Fruit fly (Drosophila melanogaster) whole organism, embryonic: ENCODE data around the gene CG12301.

Experiments
- Antp ChIP-seq: fragments of 200-800 bp; sonication (Bioruptor generic); optimal IDR thresholded peaks from 3 replicates; lab custom pipeline; 2016; ENCODE audit warnings: missing biosample characterization, missing genetic modification characterization
- Atf-2 ChIP-seq: fragments of 200-800 bp; sonication (Bioruptor generic); optimal IDR thresholded peaks from 2 replicates; lab custom pipeline; 2016; ENCODE audit warnings: missing biosample characterization, missing genetic modification characterization
- CG10959 ChIP-seq: fragments of 200-800 bp; sonication (Bioruptor generic); IDR thresholded peaks from 2 replicates; pipeline ENCODE4 v1.3.6; 2022; ENCODE audit warnings: missing biosample characterization, missing genetic modification characterization
- CG10979 ChIP-seq: fragments of 200-800 bp; sonication (Bioruptor generic); optimal IDR thresholded peaks from 2 replicates; lab custom pipeline; 2018; ENCODE audit warnings: missing biosample characterization, mild to moderate bottlenecking, missing genetic modification characterization, moderate library complexity
- CG11504 ChIP-seq: fragments of 200-800 bp; sonication (Bioruptor generic); optimal IDR thresholded peaks from 3 replicates; lab custom pipeline; 2019; ENCODE audit warnings: missing biosample characterization, mild to moderate bottlenecking, missing genetic modification characterization, moderate library complexity
- CG12769 ChIP-seq: fragments of 200-800 bp; sonication (Bioruptor generic); optimal IDR thresholded peaks from 2 replicates; lab custom pipeline; 2019; ENCODE audit warnings: missing biosample characterization, mild to moderate bottlenecking, missing genetic modification characterization, moderate library complexity
- CG15011 ChIP-seq: fragments of 200-800 bp; sonication (Bioruptor generic); optimal IDR thresholded peaks from 3 replicates; lab custom pipeline; 2018; ENCODE audit warnings: missing biosample characterization, mild to moderate bottlenecking, missing genetic modification characterization
- CG1602 ChIP-seq: fragments of 200-800 bp; sonication (Bioruptor generic); optimal IDR thresholded peaks from 3 replicates; lab custom pipeline; 2016; ENCODE audit warnings: missing biosample characterization, missing genetic modification characterization
- CG17328 ChIP-seq: fragments of 200-800 bp; sonication (Bioruptor generic); IDR thresholded peaks from 2 replicates; pipeline ENCODE4 v1.3.6; 2022; ENCODE audit warnings: missing biosample characterization, missing genetic modification characterization
- CG2129 ChIP-seq: fragments of 200-800 bp; sonication (Bioruptor generic); IDR thresholded peaks from 2 replicates; pipeline ENCODE4 v1.3.6; 2022; ENCODE audit warnings: missing biosample characterization, missing genetic modification characterization; ENCODE audit not compliant: partially characterized antibody
- CG2875 ChIP-seq: fragments of 200-800 bp; sonication (Bioruptor generic); optimal IDR thresholded peaks from 2 replicates; lab custom pipeline; 2017; ENCODE audit warnings: missing biosample characterization, mild to moderate bottlenecking, missing genetic modification characterization, missing genetic modification reagents
- CG30020 ChIP-seq: fragments of 200-800 bp; optimal IDR thresholded peaks from 2 replicates; lab custom pipeline; 2019; ENCODE audit warnings: missing biosample characterization, mild to moderate bottlenecking, missing genetic modification characterization, moderate library complexity
- CG3838 ChIP-seq: fragments of 200-800 bp; sonication (Bioruptor generic); optimal IDR thresholded peaks from 3 replicates; lab custom pipeline; 2016; ENCODE audit warnings: missing biosample characterization, missing genetic modification characterization
- CG4282 ChIP-seq: fragments of 200-800 bp; sonication (Bioruptor generic); optimal IDR thresholded peaks from 2 replicates; lab custom pipeline; 2016; ENCODE audit warnings: missing biosample characterization, missing genetic modification characterization
- CG6683 ChIP-seq: fragments of 200-800 bp; sonication (Bioruptor generic); optimal IDR thresholded peaks from 2 replicates; lab custom pipeline; 2017; ENCODE audit warnings: missing biosample characterization, mild to moderate bottlenecking, missing genetic modification characterization, missing genetic modification reagents
- CG9609 ChIP-seq: fragments of 200-800 bp; sonication (Bioruptor generic); optimal IDR thresholded peaks from 3 replicates; lab custom pipeline; 2016; ENCODE audit warnings: missing biosample characterization, missing genetic modification characterization
- Deaf1 ChIP-seq: fragments of 200-800 bp; optimal IDR thresholded peaks from 3 replicates; lab custom pipeline; 2019; ENCODE audit warnings: missing biosample characterization, mild to moderate bottlenecking, missing genetic modification characterization, moderate library complexity
- Hr39 ChIP-seq: fragments of >200 bp; optimal IDR thresholded peaks from 2 replicates; lab custom pipeline; 2017
- Hsf ChIP-seq: fragments of 200-800 bp; sonication (Bioruptor generic); optimal IDR thresholded peaks from 3 replicates; lab custom pipeline; 2016; ENCODE audit warnings: missing biosample characterization, missing genetic modification characterization
- Mes4 ChIP-seq: fragments of 200-800 bp; sonication (Bioruptor generic); optimal IDR thresholded peaks from 2 replicates; lab custom pipeline; 2016; ENCODE audit warnings: missing biosample characterization, missing genetic modification characterization
- NC2α ChIP-seq: fragments of 200-800 bp; sonication (Bioruptor generic); optimal IDR thresholded peaks from 2 replicates; lab custom pipeline; 2016; ENCODE audit warnings: missing biosample characterization, missing genetic modification characterization
- Neu2 ChIP-seq: fragments of 200-800 bp; sonication (Bioruptor generic); optimal IDR thresholded peaks from 3 replicates; lab custom pipeline; 2016; ENCODE audit warnings: missing biosample characterization, missing genetic modification characterization, borderline replicate concordance
- Nf-YB ChIP-seq: fragments of 200-800 bp; sonication (Bioruptor generic); optimal IDR thresholded peaks from 3 replicates; lab custom pipeline; 2019; ENCODE audit warnings: missing biosample characterization, mild to moderate bottlenecking, missing genetic modification characterization, moderate library complexity
- Optix ChIP-seq: fragments of 200-800 bp; sonication (Bioruptor generic); IDR thresholded peaks from 3 replicates; pipeline ENCODE4 v1.3.6; 2022; ENCODE audit warnings: missing biosample characterization, missing genetic modification characterization
- Rx ChIP-seq: fragments of 200-800 bp; sonication (Bioruptor generic); IDR thresholded peaks from 2 replicates; pipeline ENCODE4 v1.3.6; 2022; ENCODE audit warnings: missing biosample characterization, missing genetic modification characterization
- Sin3A ChIP-seq: fragments of >200 bp; optimal IDR thresholded peaks from 2 replicates; lab custom pipeline; 2018
- Tbp ChIP-seq: fragments of >200 bp; optimal IDR thresholded peaks from 2 replicates; lab custom pipeline; 2018; ENCODE audit warnings: missing biosample characterization, missing genetic modification characterization
- Xrp1 ChIP-seq: fragments of 200-800 bp; sonication (Bioruptor generic); IDR thresholded peaks from 2 replicates; pipeline ENCODE4 v1.3.6; 2022; ENCODE audit warnings: missing biosample characterization, missing genetic modification characterization
- ase ChIP-seq: fragments of 200-800 bp; sonication (Bioruptor generic); IDR thresholded peaks from 3 replicates; pipeline ENCODE4 v1.3.6; 2022; ENCODE audit warnings: missing biosample characterization, missing genetic modification characterization
- ato ChIP-seq: fragments of 200-800 bp; sonication (Bioruptor generic); IDR thresholded peaks from 2 replicates; pipeline ENCODE4 v1.3.6; 2022; ENCODE audit warnings: missing biosample characterization, missing genetic modification characterization; ENCODE audit not compliant: partially characterized antibody
- dan ChIP-seq: fragments of 200-800 bp; sonication (Bioruptor generic); IDR thresholded peaks from 2 replicates; pipeline ENCODE4 v1.3.6; 2022; ENCODE audit warnings: missing biosample characterization, missing genetic modification characterization
- dmrt11E ChIP-seq: fragments of 200-800 bp; sonication (Bioruptor generic); optimal IDR thresholded peaks from 3 replicates; lab custom pipeline; 2018; ENCODE audit warnings: missing biosample characterization, mild to moderate bottlenecking, missing genetic modification characterization, moderate library complexity
- dpn ChIP-seq, 2 experiments: fragments of 200-800 bp; sonication (Bioruptor generic); optimal IDR thresholded peaks; 3 replicates each; lab custom pipeline; 2016; ENCODE audit warnings: missing biosample characterization in 2 of 2, missing genetic modification characterization in 2 of 2
- dysf ChIP-seq: fragments of 200-800 bp; sonication (Bioruptor generic); IDR thresholded peaks from 3 replicates; pipeline ENCODE4 v1.3.6; 2022; ENCODE audit warnings: missing biosample characterization, missing genetic modification characterization
- eve ChIP-seq, 2 experiments: fragments of >200 bp; optimal IDR thresholded peaks; 2 replicates each; lab custom pipeline; 2017; ENCODE audit warnings: missing biosample characterization in 2 of 2, missing genetic modification characterization in 2 of 2
- fru ChIP-seq: fragments of >200 bp; optimal IDR thresholded peaks from 2 replicates; lab custom pipeline; 2017
- her ChIP-seq: fragments of 200-800 bp; sonication (Bioruptor generic); optimal IDR thresholded peaks from 2 replicates; lab custom pipeline; 2016; ENCODE audit warnings: missing biosample characterization, missing genetic modification characterization
- jing ChIP-seq: fragments of 200-800 bp; sonication (Bioruptor generic); optimal IDR thresholded peaks from 2 replicates; lab custom pipeline; 2018; ENCODE audit warnings: missing biosample characterization, mild to moderate bottlenecking, missing genetic modification characterization
- luna ChIP-seq: fragments of 200-800 bp; sonication (Bioruptor generic); optimal IDR thresholded peaks from 2 replicates; lab custom pipeline; 2016; ENCODE audit warnings: missing biosample characterization, missing genetic modification characterization
- maf-S ChIP-seq: fragments of 200-800 bp; sonication (Bioruptor generic); optimal IDR thresholded peaks from 2 replicates; lab custom pipeline; 2016; ENCODE audit warnings: missing biosample characterization, missing genetic modification characterization
- pan ChIP-seq, 4 experiments: fragments of >200 bp in 3 of 4; fragments of 200-800 bp in 1 of 4; sonication (Bioruptor generic) in 1 of 4; optimal IDR thresholded peaks in 3 of 4; IDR thresholded peaks in 1 of 4; 2 replicates each; pipeline versions ENCODE4 v1.3.6 to Lab custom; 2017 to 2022; ENCODE audit warnings: missing biosample characterization in 2 of 4, missing genetic modification characterization in 2 of 4, mixed read lengths in 1 of 4
- pfk ChIP-seq: fragments of 200-800 bp; sonication (Bioruptor generic); optimal IDR thresholded peaks from 2 replicates; lab custom pipeline; 2018; ENCODE audit warnings: missing biosample characterization, mild to moderate bottlenecking, missing genetic modification characterization, moderate library complexity
- scrt ChIP-seq: fragments of 200-800 bp; sonication (Bioruptor generic); optimal IDR thresholded peaks from 2 replicates; lab custom pipeline; 2018; ENCODE audit warnings: missing biosample characterization, mild to moderate bottlenecking, missing genetic modification characterization, moderate library complexity
- sd ChIP-seq: fragments of 200-800 bp; sonication (Bioruptor generic); optimal IDR thresholded peaks from 3 replicates; lab custom pipeline; 2018; ENCODE audit warnings: missing biosample characterization, mild to moderate bottlenecking, missing genetic modification characterization, moderate library complexity
- slbo ChIP-seq: fragments of 200-800 bp; sonication (Bioruptor generic); IDR thresholded peaks from 2 replicates; pipeline ENCODE4 v1.3.6; 2022; ENCODE audit warnings: missing biosample characterization, missing genetic modification characterization
- slou ChIP-seq: fragments of 200-800 bp; sonication (Bioruptor generic); optimal IDR thresholded peaks from 3 replicates; lab custom pipeline; 2016; ENCODE audit warnings: missing biosample characterization, missing genetic modification characterization
- stwl ChIP-seq: fragments of 200-800 bp; sonication (Bioruptor generic); optimal IDR thresholded peaks from 3 replicates; lab custom pipeline; 2018; ENCODE audit warnings: missing biosample characterization, mild to moderate bottlenecking, missing genetic modification characterization, moderate library complexity
- unc-4 ChIP-seq: fragments of 200-800 bp; sonication (Bioruptor generic); IDR thresholded peaks from 2 replicates; pipeline ENCODE4 v1.3.6; 2022; ENCODE audit warnings: missing biosample characterization, missing genetic modification characterization; ENCODE audit not compliant: partially characterized antibody
- wor ChIP-seq: fragments of 200-800 bp; sonication (Bioruptor generic); IDR thresholded peaks from 2 replicates; pipeline ENCODE4 v1.3.6; 2022; ENCODE audit warnings: missing biosample characterization, missing genetic modification characterization
- zf30C ChIP-seq: fragments of 200-800 bp; sonication (Bioruptor generic); optimal IDR thresholded peaks from 3 replicates; lab custom pipeline; 2018; ENCODE audit warnings: missing biosample characterization, mild to moderate bottlenecking, missing genetic modification characterization

CG12301 gene

dm6 chr3L:15619626-15620247 lies 39.1 kb downstream of the CG12301 start, which contains the start of gene Phs (continued):
- TF ChIP-seq CG1602 (GFP tag; lab: Kevin White, UChicago) (peak; percentile 60), luna (peak; percentile 75), unc-4 (0 out of 2 replicates have a peak, but pooled peaks have one; percentile 28), Nf-YB (GFP tag; lab: Kevin White, UChicago) (no peak), Deaf1 (peak; percentile 24), Hsf (GFP tag; lab: Kevin White, UChicago) (peak; percentile 83), pfk (GFP tag; lab: Kevin White, UChicago) (peak; percentile 25), slou (GFP tag; lab: Kevin White, UChicago) (peak; percentile 59), sd (tag; lab: Kevin White, UChicago) (peak; percentile 42), dmrt11E (peak; percentile 45), dpn (GFP tag; optimal IDR thresholded peaks at IDR 0.05; lab: Kevin White, UChicago) (peak; percentile 87 to 91), CG17328 (peak; percentile 66), CG11504 (tag; lab: Kevin White, UChicago) (peak; percentile 60), CG30020 (tag; lab: Kevin White, UChicago) (peak; percentile 16), CG2129 (GFP tag; lab: Robert Waterston, UW) (no peak), Neu2 (GFP tag; lab: Kevin White, UChicago) (peak; percentile 0), pan (optimal IDR thresholded peaks at IDR 0.05; lab: Kevin White, UChicago) (no peak), pan (GFP tag; optimal IDR thresholded peaks at IDR 0.05 in 1 of 2, IDR thresholded peaks at IDR 0.05 in 1 of 2) (peak in 1 of 2 experiments; percentile 71), CG6683 (GFP tag; lab: Kevin White, UChicago) (peak; percentile 41), her (GFP tag; lab: Kevin White, UChicago) (peak; percentile 90), fru (no peak), CG2875 (peak; percentile 51), CG15011 (peak; percentile 19), Sin3A (peak; percentile 54), Antp (GFP tag; lab: Kevin White, UChicago) (peak; percentile 93), dan (GFP tag; lab: Robert Waterston, UW) (no peak), wor (GFP tag; lab: Robert Waterston, UW) (no peak), Mes4 (GFP tag; lab: Kevin White, UChicago) (peak; percentile 72), Optix (peak; percentile 49; the same call in 1 of the 3 replicates), Rx (peak; percentile 84), zf30C (GFP tag; lab: Kevin White, UChicago) (peak; percentile 36), jing (GFP tag; lab: Kevin White, UChicago) (peak; percentile 48), CG4282 (peak; percentile 86), Hr39 (peak; percentile 72), Xrp1 (GFP tag; lab: Robert Waterston, UW) (peak; percentile 87), dysf (GFP tag; lab: Robert Waterston, UW) (peak; percentile 70), CG12769 (peak; percentile 82), CG10979 (tag; lab: Kevin White, UChicago) (peak; percentile 45), eve (GFP tag; optimal IDR thresholded peaks at IDR 0.05; lab: Kevin White, UChicago) (no peak), CG3838 (GFP tag; lab: Kevin White, UChicago) (peak; percentile 61), maf-S (GFP tag; lab: Kevin White, UChicago) (peak; percentile 87), ase (GFP tag; lab: Robert Waterston, UW) (peak; percentile 53; the same call in 1 of the 3 replicates), NC2α (GFP tag; lab: Kevin White, UChicago) (peak; percentile 80), stwl (peak; percentile 99), Tbp (GFP tag; lab: Kevin White, UChicago) (no peak), ato (GFP tag; lab: Robert Waterston, UW) (peak; percentile 44; the same call in 1 of the 2 replicates), Atf-2 (peak; percentile 73), scrt (peak; percentile 28), slbo (GFP tag; lab: Robert Waterston, UW) (peak; percentile 94), CG10959 (peak; percentile 55; the same call in 1 of the 2 replicates), CG9609 (GFP tag; lab: Kevin White, UChicago) (peak; percentile 91)
